Worm (Caenorhabditis elegans) whole organism, L1 larva: ENCODE data around the gene ced-2.
A peak's percentile ranks its signal among the peaks of the same experiment; 100 is the strongest.

Experiments
- C16A3.4 ChIP-seq: fragments of 150-350 bp; optimal IDR thresholded peaks from 2 replicates; lab custom pipeline; 2014; ENCODE audit warnings: missing biosample characterization, missing genetic modification characterization
- C34B4.2 ChIP-seq: sonication (generic microtip); optimal IDR thresholded peaks from 2 replicates; lab custom pipeline; 2017; ENCODE audit warnings: mild to moderate bottlenecking, missing genetic modification characterization, missing compliant biosample characterization
- alr-1 ChIP-seq: fragments of 200-800 bp; sonication (Bioruptor generic); optimal IDR thresholded peaks from 2 replicates; lab custom pipeline; 2018; ENCODE audit warnings: borderline replicate concordance, mild to moderate bottlenecking, missing genetic modification characterization, missing compliant biosample characterization
- ama-1 ChIP-seq: fragments of 150-350 bp; optimal IDR thresholded peaks from 2 replicates; lab custom pipeline; 2014
- blmp-1 ChIP-seq: fragments of 150-350 bp; optimal IDR thresholded peaks from 2 replicates; lab custom pipeline; 2014; ENCODE audit warnings: missing biosample characterization, missing genetic modification characterization
- dpl-1 ChIP-seq, 3 experiments: fragments of 150-350 bp in 2 of 3; sonication (generic microtip) in 1 of 3; optimal IDR thresholded peaks; 2 replicates each; lab custom pipeline; 2014 to 2017; ENCODE audit warnings: missing biosample characterization in 3 of 3, missing genetic modification characterization in 3 of 3, missing genetic modification reagents in 3 of 3
- efl-1 ChIP-seq, 4 experiments: fragments of 150-350 bp; optimal IDR thresholded peaks in 3 of 4; peaks in 1 of 4; 1 replicate in 1 of 4; 2 replicates in 3 of 4; lab custom pipeline; 2014; ENCODE audit warnings: missing biosample characterization in 2 of 4, missing genetic modification characterization in 2 of 4, missing genetic modification reagents in 2 of 4
- efl-3 ChIP-seq: fragments of 200-800 bp; sonication (Bioruptor generic); optimal IDR thresholded peaks from 2 replicates; lab custom pipeline; 2018; ENCODE audit warnings: mild to moderate bottlenecking, missing genetic modification characterization, missing compliant biosample characterization
- egl-13 ChIP-seq: sonication (generic microtip); optimal IDR thresholded peaks from 2 replicates; lab custom pipeline; 2016; ENCODE audit warnings: missing genotype, missing genetic modification reagents, missing genetic modification characterization, missing compliant biosample characterization
- egl-27 ChIP-seq, 2 experiments: fragments of 150-350 bp in 1 of 2; sonication (generic microtip); optimal IDR thresholded peaks; 3 replicates each; lab custom pipeline; 2017 to 2018; ENCODE audit warnings: missing biosample characterization in 2 of 2, missing genetic modification characterization in 2 of 2, missing genetic modification reagents in 2 of 2
- elt-2 ChIP-seq: sonication (generic microtip); optimal IDR thresholded peaks from 2 replicates; lab custom pipeline; 2016; ENCODE audit warnings: missing genetic modification characterization, mild to moderate bottlenecking, inconsistent platforms, missing compliant biosample characterization, missing genetic modification reagents
- elt-3 ChIP-seq, 6 experiments: fragments of 150-350 bp in 1 of 6; sonication (generic microtip); optimal IDR thresholded peaks; 2 replicates each; lab custom pipeline; 2017 to 2018; ENCODE audit warnings: missing biosample characterization in 6 of 6, missing genetic modification characterization in 6 of 6, inconsistent platforms in 1 of 6
- ets-5 ChIP-seq: fragments of 200-800 bp; sonication (Bioruptor generic); IDR thresholded peaks from 2 replicates; pipeline ENCODE4 v1.3.6; 2022; ENCODE audit warnings: missing genetic modification characterization, missing compliant biosample characterization
- fos-1 ChIP-seq: fragments of 150-350 bp; optimal IDR thresholded peaks from 2 replicates; lab custom pipeline; 2014; ENCODE audit warnings: missing biosample characterization, missing genetic modification characterization
- hlh-17 ChIP-seq: fragments of 200-800 bp; sonication (Bioruptor generic); optimal IDR thresholded peaks from 2 replicates; lab custom pipeline; 2018; ENCODE audit warnings: missing genetic modification characterization, mild to moderate bottlenecking, missing compliant biosample characterization, moderate library complexity, borderline replicate concordance
- irx-1 ChIP-seq: sonication (generic microtip); optimal IDR thresholded peaks from 2 replicates; lab custom pipeline; 2016; ENCODE audit warnings: missing genetic modification characterization, missing compliant biosample characterization
- lin-13 ChIP-seq: fragments of 150-350 bp; optimal IDR thresholded peaks from 2 replicates; lab custom pipeline; 2014; ENCODE audit warnings: missing biosample characterization, missing genetic modification reagents, missing genetic modification characterization
- lin-35 ChIP-seq, 2 experiments: fragments of 150-350 bp; optimal IDR thresholded peaks; 2 replicates each; lab custom pipeline; 2014; ENCODE audit warnings: missing biosample characterization in 2 of 2, missing genetic modification characterization in 2 of 2, missing genetic modification reagents in 2 of 2
- lsy-2 ChIP-seq, 2 experiments: fragments of 150-350 bp; optimal IDR thresholded peaks; 2 replicates each; lab custom pipeline; 2014; ENCODE audit warnings: missing biosample characterization in 2 of 2, missing genetic modification characterization in 2 of 2
- mdl-1 ChIP-seq, 2 experiments: fragments of 150-350 bp; optimal IDR thresholded peaks; 2 replicates each; lab custom pipeline; 2014 to 2017; ENCODE audit warnings: missing biosample characterization in 2 of 2, missing genetic modification characterization in 2 of 2, inconsistent platforms in 1 of 2
- mef-2 ChIP-seq: fragments of 150-350 bp; optimal IDR thresholded peaks from 2 replicates; lab custom pipeline; 2014; ENCODE audit warnings: missing biosample characterization, missing genetic modification characterization
- mep-1 ChIP-seq: fragments of 150-350 bp; optimal IDR thresholded peaks from 2 replicates; lab custom pipeline; 2014; ENCODE audit warnings: missing biosample characterization, missing genetic modification characterization
- nhr-19 ChIP-seq: fragments of 200-800 bp; sonication (Bioruptor generic); conservative IDR thresholded peaks from 2 replicates; pipeline ENCODE4 v1.3.6; 2022; ENCODE audit warnings: missing genetic modification characterization, missing compliant biosample characterization
- nhr-20 ChIP-seq: sonication (generic microtip); optimal IDR thresholded peaks from 2 replicates; lab custom pipeline; 2016; ENCODE audit warnings: mild to moderate bottlenecking, missing genetic modification characterization, missing compliant biosample characterization
- nhr-237 ChIP-seq: fragments of 150-350 bp; optimal IDR thresholded peaks from 2 replicates; lab custom pipeline; 2014; ENCODE audit warnings: missing biosample characterization, missing genetic modification characterization
- nhr-71 ChIP-seq: sonication (generic microtip); optimal IDR thresholded peaks from 2 replicates; lab custom pipeline; 2016; ENCODE audit warnings: mild to moderate bottlenecking, missing genetic modification characterization, moderate library complexity, missing compliant biosample characterization
- nhr-77 ChIP-seq: fragments of 150-350 bp; optimal IDR thresholded peaks from 2 replicates; lab custom pipeline; 2014; ENCODE audit warnings: missing biosample characterization, missing genetic modification characterization
- nhr-85 ChIP-seq: sonication (generic microtip); peaks from one replicate; lab custom pipeline; 2016; ENCODE audit warnings: missing genetic modification characterization, inconsistent platforms, missing compliant biosample characterization
- nhr-90 ChIP-seq: sonication (generic microtip); optimal IDR thresholded peaks from 2 replicates; lab custom pipeline; 2016; ENCODE audit warnings: mild to moderate bottlenecking, missing genetic modification characterization, missing compliant biosample characterization; ENCODE audit not compliant: poor library complexity
- pax-3 ChIP-seq: fragments of 200-800 bp; sonication (Bioruptor generic); optimal IDR thresholded peaks from 2 replicates; lab custom pipeline; 2018; ENCODE audit warnings: mild to moderate bottlenecking, missing genetic modification characterization, moderate library complexity, missing compliant biosample characterization
- skn-1 ChIP-seq: fragments of 150-350 bp; optimal IDR thresholded peaks from 2 replicates; lab custom pipeline; 2014; ENCODE audit warnings: missing biosample characterization, missing genetic modification characterization
- snpc-4 ChIP-seq: fragments of 150-350 bp; optimal IDR thresholded peaks from 2 replicates; lab custom pipeline; 2014; ENCODE audit warnings: missing biosample characterization, missing genetic modification characterization
- swsn-7 ChIP-seq: sonication (generic microtip); optimal IDR thresholded peaks from 2 replicates; lab custom pipeline; 2016; ENCODE audit warnings: missing genetic modification characterization, missing compliant biosample characterization
- tlp-1 ChIP-seq: fragments of 150-350 bp; optimal IDR thresholded peaks from 2 replicates; lab custom pipeline; 2014; ENCODE audit warnings: missing biosample characterization, missing genetic modification characterization
- unc-130 ChIP-seq: fragments of 150-350 bp; optimal IDR thresholded peaks from 2 replicates; lab custom pipeline; 2017; ENCODE audit warnings: missing biosample characterization, missing genetic modification characterization, inconsistent platforms
- unc-86 ChIP-seq: sonication (generic microtip); optimal IDR thresholded peaks from 2 replicates; lab custom pipeline; 2016; ENCODE audit warnings: missing genetic modification characterization, missing compliant biosample characterization
- xbp-1 ChIP-seq: sonication (generic microtip); optimal IDR thresholded peaks from 2 replicates; lab custom pipeline; 2016; ENCODE audit warnings: missing genetic modification characterization, missing compliant biosample characterization
- zag-1 ChIP-seq: fragments of 150-350 bp; optimal IDR thresholded peaks from 2 replicates; lab custom pipeline; 2014; ENCODE audit warnings: missing biosample characterization, missing genetic modification characterization
- ztf-11 ChIP-seq, 2 experiments: sonication (generic microtip); optimal IDR thresholded peaks; 2 replicates each; lab custom pipeline; 2016 to 2017; ENCODE audit warnings: missing genetic modification characterization in 2 of 2, missing biosample characterization in 1 of 2, missing compliant biosample characterization in 1 of 2
- ztf-4 ChIP-seq: fragments of 150-350 bp; optimal IDR thresholded peaks from 2 replicates; lab custom pipeline; 2014; ENCODE audit warnings: missing biosample characterization, missing genetic modification characterization

ced-2 gene

ce11 chrIV:1550578-1550977, 46.5 kb upstream of the ced-2 start, which contains the start of gene tag-244:
Gene tag-244 (plus strand): TSS chrIV:1550878.
- TF ChIP-seq elt-2: no peak
- no peak for TF ChIP-seq ama-1 (lab: Kevin White, UChicago)
- TF ChIP-seq C34B4.2 (tag; lab: Kevin White, UChicago): no peak
- TF ChIP-seq dpl-1 (GFP tag; optimal IDR thresholded peaks at IDR 0.05; lab: Kevin White, UChicago): no peak
- no peak for TF ChIP-seq swsn-7 (tag; lab: Kevin White, UChicago)
- no peak for TF ChIP-seq unc-86 (tag; lab: Kevin White, UChicago)
- no peak for TF ChIP-seq elt-3 (tag; optimal IDR thresholded peaks at IDR 0.05; lab: Kevin White, UChicago)
- no peak for TF ChIP-seq nhr-237 (tag; lab: Kevin White, UChicago)
- TF ChIP-seq pax-3: no peak
- no peak for TF ChIP-seq zag-1
- TF ChIP-seq fos-1 (tag; lab: Kevin White, UChicago): no peak
- no peak for TF ChIP-seq mdl-1 (tag; optimal IDR thresholded peaks at IDR 0.05; lab: Kevin White, UChicago)
- no peak for TF ChIP-seq nhr-77 (tag; lab: Kevin White, UChicago)
- TF ChIP-seq ztf-4 (tag; lab: Kevin White, UChicago): no peak
- TF ChIP-seq egl-13 (tag; lab: Kevin White, UChicago): no peak
- TF ChIP-seq efl-1 (optimal IDR thresholded peaks at IDR 0.05; lab: Kevin White, UChicago): no peak
- no peak for TF ChIP-seq efl-1 (GFP tag; optimal IDR thresholded peaks at IDR 0.05 in 1 of 2; lab: Kevin White, UChicago)
- no peak for TF ChIP-seq lin-13
- TF ChIP-seq, all 84 proteins: peak for 0

ce11 chrIV:1553195-1553918, 43.8 kb upstream of the ced-2 start, which contains the start of gene C34H4.2:
Gene C34H4.2 (plus strand): TSS chrIV:1553752.
- TF ChIP-seq C16A3.4 (tag; lab: Kevin White, UChicago) (no peak), efl-1 (optimal IDR thresholded peaks at IDR 0.05; lab: Kevin White, UChicago) (no peak), efl-1 (GFP tag; optimal IDR thresholded peaks at IDR 0.05 in 1 of 2; lab: Kevin White, UChicago) (peak in 1 of 2 experiments; percentile 11), elt-2 (peak; percentile 35), alr-1 (tag; lab: Kevin White, UChicago) (no peak)

DNA sequence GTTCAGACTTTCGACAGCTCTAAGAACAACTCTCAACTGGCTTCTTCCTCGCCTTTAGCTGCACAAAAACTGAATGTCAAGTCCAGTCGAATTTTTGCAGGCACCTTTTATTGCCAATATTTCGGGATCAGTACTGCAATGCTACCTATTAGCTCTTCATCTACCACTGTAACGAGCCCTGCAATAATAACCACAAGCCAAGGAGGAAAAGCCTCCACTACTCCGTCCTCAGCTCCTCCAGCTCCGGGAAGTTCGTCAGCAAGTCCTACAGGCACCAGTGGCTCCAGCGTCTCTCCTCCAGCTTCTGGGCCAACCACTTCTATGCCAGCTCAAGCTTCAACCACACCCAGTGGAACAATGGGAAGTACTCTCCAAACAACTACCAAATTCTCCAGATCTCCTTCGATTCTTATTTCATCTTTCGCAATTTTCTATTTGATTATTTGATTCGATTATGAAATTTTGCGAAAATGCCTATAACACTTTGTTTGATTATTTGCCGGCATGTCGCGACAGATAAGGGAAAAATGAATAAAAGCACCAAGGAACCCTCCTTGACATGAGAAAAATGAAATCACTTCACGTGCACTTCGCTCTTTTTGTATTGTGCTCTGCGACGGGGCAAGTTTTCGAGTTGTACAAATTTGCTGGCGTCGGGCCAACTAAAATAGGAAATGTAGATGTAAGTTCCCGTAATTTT, 41.9 kb upstream of the ced-2 start, which contains the start of gene C34H4.1:
TSS of gene C34H4.1 (plus strand) at position 559 of the 700 bp plus-strand sequence.
- TF ChIP-seq hlh-17 (GFP tag; lab: Kevin White, UChicago) (no peak), pax-3 (no peak), nhr-237 (tag; lab: Kevin White, UChicago) (no peak), egl-27 (tag; optimal IDR thresholded peaks at IDR 0.05; lab: Kevin White, UChicago) (no peak), unc-130 (tag; lab: Kevin White, UChicago) (no peak), elt-2 (peak; percentile 31), nhr-77 (tag; lab: Kevin White, UChicago) (no peak), nhr-71 (no peak), snpc-4 (tag; lab: Kevin White, UChicago) (no peak), tlp-1 (tag; lab: Kevin White, UChicago) (no peak), ets-5 (no peak), C34B4.2 (tag; lab: Kevin White, UChicago) (no peak), lsy-2 (tag; optimal IDR thresholded peaks at IDR 0.05; lab: Kevin White, UChicago) (no peak), nhr-20 (tag; lab: Kevin White, UChicago) (no peak), xbp-1 (tag; lab: Kevin White, UChicago) (no peak), mep-1 (tag; lab: Kevin White, UChicago) (no peak), efl-3 (GFP tag; lab: Kevin White, UChicago) (no peak), efl-1 (optimal IDR thresholded peaks at IDR 0.05; lab: Kevin White, UChicago) (no peak), efl-1 (GFP tag; optimal IDR thresholded peaks at IDR 0.05 in 1 of 2; lab: Kevin White, UChicago) (peak in 1 of 2 experiments; percentile 58)

- TF ChIP-seq nhr-90 (tag; lab: Kevin White, UChicago) (peak; percentile 7), irx-1 (tag; lab: Kevin White, UChicago) (no peak), skn-1 (tag; lab: Kevin White, UChicago) (no peak), nhr-77 (tag; lab: Kevin White, UChicago) (no peak), xbp-1 (tag; lab: Kevin White, UChicago) (no peak), blmp-1 (no peak), mef-2 (tag; lab: Kevin White, UChicago) (no peak), nhr-85 (tag; lab: Kevin White, UChicago) (no peak), lin-13 (no peak), snpc-4 (tag; lab: Kevin White, UChicago) (no peak), nhr-19 (GFP tag; lab: Robert Waterston, UW) (no peak), ztf-11 (tag; optimal IDR thresholded peaks at IDR 0.05; lab: Kevin White, UChicago) (no peak), ama-1 (lab: Kevin White, UChicago) (no peak), elt-2 (peak; percentile 75), lin-35 (GFP tag; optimal IDR thresholded peaks at IDR 0.05; lab: Kevin White, UChicago) (peak in 1 of 2 experiments; percentile 1)
Observed at ce11 chrIV:1559931-1560330, 37.2 kb upstream of the ced-2 start, which contains the start of gene Y41D4B.17. Gene Y41D4B.17 (plus strand): TSS chrIV:1560104.
